Worm (Caenorhabditis elegans) whole organism, late embryonic: Measurements from ENCODE around the gene clhm-1.

Source experiments
- C08G9.2 ChIP-seq: sonication (generic microtip); optimal IDR thresholded peaks from 2 replicates; lab custom pipeline; 2016; ENCODE audit warnings: mild to moderate bottlenecking, missing genetic modification characterization, moderate library complexity, missing compliant biosample characterization
- C38D4.7 ChIP-seq: fragments of 200-800 bp; sonication (Bioruptor generic); optimal IDR thresholded peaks from 2 replicates; lab custom pipeline; 2018; ENCODE audit warnings: mild to moderate bottlenecking, missing genetic modification characterization, moderate library complexity, missing compliant biosample characterization
- F13H6.1 ChIP-seq: sonication (generic microtip); optimal IDR thresholded peaks from 2 replicates; lab custom pipeline; 2016; ENCODE audit warnings: missing genetic modification characterization, missing compliant biosample characterization
- K02D7.2 ChIP-seq: sonication (generic microtip); optimal IDR thresholded peaks from 2 replicates; lab custom pipeline; 2017; ENCODE audit warnings: mild to moderate bottlenecking, missing genetic modification characterization, missing compliant biosample characterization
- K09A11.1 ChIP-seq: sonication (generic microtip); optimal IDR thresholded peaks from 2 replicates; lab custom pipeline; 2017; ENCODE audit warnings: antibody characterized with exemption, mild to moderate bottlenecking, missing genetic modification characterization, missing compliant biosample characterization; ENCODE audit not compliant: insufficient read depth
- T23F11.4 ChIP-seq: fragments of 200-800 bp; sonication (Bioruptor generic); optimal IDR thresholded peaks from 2 replicates; lab custom pipeline; 2018; ENCODE audit warnings: mild to moderate bottlenecking, missing genetic modification characterization, missing compliant biosample characterization
- Y22D7AL.16 ChIP-seq: sonication (generic microtip); optimal IDR thresholded peaks from 2 replicates; lab custom pipeline; 2016; ENCODE audit warnings: missing genetic modification characterization, missing compliant biosample characterization
- ama-1 ChIP-seq: fragments of 150-350 bp; optimal IDR thresholded peaks from 2 replicates; lab custom pipeline; 2014
- ceh-14 ChIP-seq: sonication (generic microtip); optimal IDR thresholded peaks from 2 replicates; lab custom pipeline; 2016; ENCODE audit warnings: missing genotype, missing genetic modification characterization, missing compliant biosample characterization
- ceh-19 ChIP-seq: fragments of 200-800 bp; sonication (Bioruptor generic); optimal IDR thresholded peaks from 2 replicates; lab custom pipeline; 2018; ENCODE audit warnings: mild to moderate bottlenecking, missing genetic modification characterization, missing compliant biosample characterization
- ceh-2 ChIP-seq: sonication (generic microtip); optimal IDR thresholded peaks from 2 replicates; lab custom pipeline; 2016; ENCODE audit warnings: missing genotype, missing genetic modification characterization, missing compliant biosample characterization
- ceh-22 ChIP-seq: sonication (generic microtip); optimal IDR thresholded peaks from 2 replicates; lab custom pipeline; 2017; ENCODE audit warnings: missing biosample characterization, missing genetic modification characterization
- ceh-24 ChIP-seq: sonication (generic microtip); optimal IDR thresholded peaks from 2 replicates; lab custom pipeline; 2016; ENCODE audit warnings: mild to moderate bottlenecking, missing genetic modification characterization, missing compliant biosample characterization
- ceh-30 ChIP-seq: fragments of 150-350 bp; optimal IDR thresholded peaks from 2 replicates; lab custom pipeline; 2014; ENCODE audit warnings: missing biosample characterization, missing genetic modification characterization
- ceh-31 ChIP-seq: sonication (generic microtip); optimal IDR thresholded peaks from 2 replicates; lab custom pipeline; 2016; ENCODE audit warnings: missing genetic modification characterization, missing compliant biosample characterization
- ceh-34 ChIP-seq: sonication (generic microtip); optimal IDR thresholded peaks from 2 replicates; lab custom pipeline; 2016; ENCODE audit warnings: mild to moderate bottlenecking, missing genetic modification characterization, missing compliant biosample characterization
- ceh-48 ChIP-seq: sonication (generic microtip); optimal IDR thresholded peaks from 2 replicates; lab custom pipeline; 2016; ENCODE audit warnings: missing genetic modification characterization, inconsistent platforms, missing compliant biosample characterization
- ceh-6 ChIP-seq: fragments of 200-800 bp; sonication (Bioruptor generic); optimal IDR thresholded peaks from 2 replicates; lab custom pipeline; 2018; ENCODE audit warnings: mild to moderate bottlenecking, missing genetic modification characterization, missing compliant biosample characterization
- ceh-9 ChIP-seq: sonication (generic microtip); optimal IDR thresholded peaks from 2 replicates; lab custom pipeline; 2016; ENCODE audit warnings: mild to moderate bottlenecking, missing genetic modification characterization, inconsistent platforms, missing compliant biosample characterization
- che-1 ChIP-seq: sonication (generic microtip); optimal IDR thresholded peaks from 2 replicates; lab custom pipeline; 2016; ENCODE audit warnings: mild to moderate bottlenecking, missing genetic modification characterization, missing compliant biosample characterization
- dmd-4 ChIP-seq: sonication (generic microtip); optimal IDR thresholded peaks from 2 replicates; lab custom pipeline; 2016; ENCODE audit warnings: borderline replicate concordance, missing genetic modification characterization, missing compliant biosample characterization
- dve-1 ChIP-seq: sonication (generic microtip); optimal IDR thresholded peaks from 2 replicates; lab custom pipeline; 2017; ENCODE audit warnings: antibody characterized with exemption, mild to moderate bottlenecking, missing genetic modification characterization, missing compliant biosample characterization
- elt-2 ChIP-seq: sonication (generic microtip); optimal IDR thresholded peaks from 2 replicates; lab custom pipeline; 2016; ENCODE audit warnings: missing genetic modification reagents, missing genetic modification characterization, missing compliant biosample characterization
- ets-4 ChIP-seq: sonication (generic microtip); optimal IDR thresholded peaks from 2 replicates; lab custom pipeline; 2016; ENCODE audit warnings: missing genetic modification characterization, missing compliant biosample characterization
- eyg-1 ChIP-seq: sonication (generic microtip); optimal IDR thresholded peaks from 2 replicates; lab custom pipeline; 2016; ENCODE audit warnings: missing genotype, missing genetic modification characterization, missing compliant biosample characterization
- fax-1 ChIP-seq: sonication (generic microtip); optimal IDR thresholded peaks from 2 replicates; lab custom pipeline; 2016; ENCODE audit warnings: missing genotype, missing genetic modification characterization, missing compliant biosample characterization
- fkh-10 ChIP-seq: fragments of 150-350 bp; optimal IDR thresholded peaks from 2 replicates; lab custom pipeline; 2014; ENCODE audit warnings: missing biosample characterization, missing genetic modification reagents, missing genetic modification characterization
- gmeb-2 ChIP-seq: sonication (generic microtip); optimal IDR thresholded peaks from 2 replicates; lab custom pipeline; 2016; ENCODE audit warnings: missing genetic modification characterization, inconsistent platforms, missing compliant biosample characterization
- hlh-15 ChIP-seq: sonication (generic microtip); optimal IDR thresholded peaks from 2 replicates; lab custom pipeline; 2016; ENCODE audit warnings: missing genetic modification characterization, missing compliant biosample characterization
- hlh-30 ChIP-seq: sonication (generic microtip); optimal IDR thresholded peaks from 2 replicates; lab custom pipeline; 2017; ENCODE audit warnings: antibody characterized with exemption, missing genetic modification characterization, missing compliant biosample characterization; ENCODE audit not compliant: insufficient read depth
- hlh-6 ChIP-seq: sonication (generic microtip); optimal IDR thresholded peaks from 2 replicates; lab custom pipeline; 2016; ENCODE audit warnings: missing genotype, missing genetic modification characterization, missing compliant biosample characterization
- hlh-8 ChIP-seq: sonication (generic microtip); optimal IDR thresholded peaks from 2 replicates; lab custom pipeline; 2016; ENCODE audit warnings: missing genotype, missing genetic modification characterization, missing compliant biosample characterization
- madf-2 ChIP-seq: sonication (generic microtip); optimal IDR thresholded peaks from 2 replicates; lab custom pipeline; 2017; ENCODE audit warnings: missing genetic modification characterization, missing compliant biosample characterization
- mec-3 ChIP-seq: sonication (generic microtip); optimal IDR thresholded peaks from 2 replicates; lab custom pipeline; 2016; ENCODE audit warnings: borderline replicate concordance, missing genetic modification characterization, missing compliant biosample characterization
- nfya-1 ChIP-seq: sonication (generic microtip); optimal IDR thresholded peaks from 2 replicates; lab custom pipeline; 2017; ENCODE audit warnings: missing genetic modification characterization, mild to moderate bottlenecking, missing compliant biosample characterization, antibody characterized with exemption, moderate library complexity
- nhr-11 ChIP-seq: fragments of 150-350 bp; optimal IDR thresholded peaks from 2 replicates; lab custom pipeline; 2014; ENCODE audit warnings: missing biosample characterization, missing genetic modification characterization
- nhr-232 ChIP-seq: sonication (generic microtip); optimal IDR thresholded peaks from 2 replicates; lab custom pipeline; 2016; ENCODE audit warnings: missing genetic modification characterization, missing compliant biosample characterization
- npax-4 ChIP-seq: sonication (generic microtip); optimal IDR thresholded peaks from 2 replicates; lab custom pipeline; 2016; ENCODE audit warnings: missing genetic modification characterization, missing compliant biosample characterization
- pag-3 ChIP-seq: sonication (generic microtip); optimal IDR thresholded peaks from 2 replicates; lab custom pipeline; 2016; ENCODE audit warnings: missing compliant biosample characterization, missing genetic modification characterization, borderline replicate concordance
- pax-1 ChIP-seq: fragments of 150-350 bp; optimal IDR thresholded peaks from 2 replicates; lab custom pipeline; 2014; ENCODE audit warnings: missing biosample characterization, missing genetic modification characterization
- pha-2 ChIP-seq: sonication (generic microtip); optimal IDR thresholded peaks from 2 replicates; lab custom pipeline; 2017; ENCODE audit warnings: mild to moderate bottlenecking, missing genetic modification characterization, missing compliant biosample characterization
- pha-4 ChIP-seq: fragments of 150-350 bp; optimal IDR thresholded peaks from 2 replicates; lab custom pipeline; 2018; ENCODE audit warnings: missing biosample characterization, missing genetic modification reagents, missing genetic modification characterization
- pqm-1 ChIP-seq: sonication (generic microtip); optimal IDR thresholded peaks from 2 replicates; lab custom pipeline; 2016; ENCODE audit warnings: missing genetic modification characterization, missing compliant biosample characterization
- pros-1 ChIP-seq: fragments of 150-350 bp; optimal IDR thresholded peaks from 2 replicates; lab custom pipeline; 2014; ENCODE audit warnings: missing biosample characterization, missing genetic modification reagents, missing genetic modification characterization
- ref-2 ChIP-seq: sonication (generic microtip); optimal IDR thresholded peaks from 2 replicates; lab custom pipeline; 2016; ENCODE audit warnings: missing genetic modification characterization, missing compliant biosample characterization
- sdc-2 ChIP-seq: sonication (generic microtip); optimal IDR thresholded peaks from 2 replicates; lab custom pipeline; 2016; ENCODE audit warnings: missing genotype, missing genetic modification characterization, missing compliant biosample characterization
- sox-4 ChIP-seq: sonication (generic microtip); optimal IDR thresholded peaks from 2 replicates; lab custom pipeline; 2017; ENCODE audit warnings: mild to moderate bottlenecking, missing genetic modification characterization, inconsistent platforms, missing compliant biosample characterization
- syd-9 ChIP-seq: sonication (generic microtip); optimal IDR thresholded peaks from 2 replicates; lab custom pipeline; 2016; ENCODE audit warnings: mild to moderate bottlenecking, missing genetic modification characterization, moderate library complexity, missing compliant biosample characterization
- ttx-3 ChIP-seq: sonication (generic microtip); optimal IDR thresholded peaks from 2 replicates; lab custom pipeline; 2016; ENCODE audit warnings: missing genetic modification reagents, missing genetic modification characterization, missing compliant biosample characterization
- unc-3 ChIP-seq, 2 experiments: fragments of 200-800 bp in 1 of 2; sonication (Bioruptor generic) in 1 of 2; sonication (generic microtip) in 1 of 2; conservative IDR thresholded peaks in 1 of 2; optimal IDR thresholded peaks in 1 of 2; 2 replicates each; pipeline versions ENCODE4 v1.3.6 to Lab custom; 2016 to 2022; ENCODE audit warnings: missing compliant biosample characterization in 2 of 2, missing genetic modification characterization in 2 of 2, missing genetic modification reagents in 1 of 2
- zip-5 ChIP-seq: sonication (generic microtip); optimal IDR thresholded peaks from 2 replicates; lab custom pipeline; 2016; ENCODE audit warnings: missing genetic modification characterization, missing compliant biosample characterization
- ztf-16 ChIP-seq: sonication (generic microtip); optimal IDR thresholded peaks from 2 replicates; lab custom pipeline; 2017; ENCODE audit warnings: missing genetic modification characterization, missing compliant biosample characterization

clhm-1 gene

ce11 chrII:6853059-6853466, 17.7 kb downstream of the clhm-1 start:
- TF ChIP-seq madf-2 (peak; percentile 76), elt-2 (tag; lab: Kevin White, UChicago) (peak; percentile 92), pax-1 (no peak), ceh-24 (tag; lab: Kevin White, UChicago) (peak; percentile 29), ets-4 (peak; percentile 4), hlh-15 (tag; lab: Kevin White, UChicago) (peak; percentile 72), ref-2 (tag; lab: Kevin White, UChicago) (peak; percentile 84), sox-4 (tag; lab: Kevin White, UChicago) (peak; percentile 76), nfya-1 (peak; percentile 64), ceh-30 (no peak), nhr-11 (tag; lab: Kevin White, UChicago) (no peak), ttx-3 (peak; percentile 85), C38D4.7 (GFP tag; lab: Kevin White, UChicago) (peak; percentile 78), ceh-6 (GFP tag; lab: Kevin White, UChicago) (peak; percentile 91), dve-1 (tag; lab: Kevin White, UChicago) (peak; percentile 64), F13H6.1 (tag; lab: Kevin White, UChicago) (peak; percentile 69), T23F11.4 (GFP tag; lab: Kevin White, UChicago) (peak; percentile 84), eyg-1 (tag; lab: Kevin White, UChicago) (peak; percentile 77), syd-9 (tag; lab: Kevin White, UChicago) (peak; percentile 67), ceh-31 (tag; lab: Kevin White, UChicago) (peak; percentile 73), pha-2 (tag; lab: Kevin White, UChicago) (peak; percentile 81), fkh-10 (GFP tag; lab: Kevin White, UChicago) (peak; percentile 66), zip-5 (peak; percentile 35), pha-4 (tag; lab: Kevin White, UChicago) (no peak), gmeb-2 (tag; lab: Kevin White, UChicago) (peak; percentile 71), ceh-2 (tag; lab: Kevin White, UChicago) (peak; percentile 42), ceh-14 (peak; percentile 39), C08G9.2 (peak; percentile 66), pros-1 (peak; percentile 5), che-1 (tag; lab: Kevin White, UChicago) (peak; percentile 75), ceh-19 (GFP tag; lab: Kevin White, UChicago) (peak; percentile 89), hlh-30 (tag; lab: Kevin White, UChicago) (peak; percentile 29), ceh-48 (tag; lab: Kevin White, UChicago) (peak; percentile 60), sdc-2 (tag; lab: Kevin White, UChicago) (peak; percentile 72), Y22D7AL.16 (tag; lab: Kevin White, UChicago) (peak; percentile 68), dmd-4 (tag; lab: Kevin White, UChicago) (peak; percentile 76), ztf-16 (tag; lab: Kevin White, UChicago) (peak; percentile 82), ceh-9 (tag; lab: Kevin White, UChicago) (peak; percentile 73), unc-3 (GFP tag; conservative IDR thresholded peaks at IDR 0.05; lab: Robert Waterston, UW) (peak; percentile 75), unc-3 (tag; optimal IDR thresholded peaks at IDR 0.05; lab: Kevin White, UChicago) (peak; percentile 62), mec-3 (no peak), ama-1 (lab: Kevin White, UChicago) (peak; percentile 41), ceh-22 (no peak), hlh-8 (tag; lab: Kevin White, UChicago) (peak; percentile 83), npax-4 (tag; lab: Kevin White, UChicago) (peak; percentile 40), pqm-1 (tag; lab: Kevin White, UChicago) (no peak), pag-3 (tag; lab: Kevin White, UChicago) (no peak), K02D7.2 (tag; lab: Kevin White, UChicago) (peak; percentile 50), nhr-232 (peak; percentile 78), fax-1 (peak; percentile 68), ceh-34 (tag; lab: Kevin White, UChicago) (peak; percentile 75), K09A11.1 (tag; lab: Kevin White, UChicago) (peak; percentile 50), hlh-6 (tag; lab: Kevin White, UChicago) (peak; percentile 79)
